Worm (Caenorhabditis elegans): ENCODE results near the gene srlf-19.

- TF ChIP-seq ceh-39 (tag; optimal IDR thresholded peaks at IDR 0.05) (no peak), unc-39 (tag; optimal IDR thresholded peaks at IDR 0.05) (no peak), snpc-4 (tag; optimal IDR thresholded peaks at IDR 0.05) (no peak), mep-1 (tag; optimal IDR thresholded peaks at IDR 0.05) (no peak), lin-13 (tag; optimal IDR thresholded peaks at IDR 0.05) (no peak), sem-2 (GFP tag; optimal IDR thresholded peaks at IDR 0.05) (no peak), drap-1 (GFP tag; optimal IDR thresholded peaks at IDR 0.05) (no peak), lsy-2 (tag; optimal IDR thresholded peaks at IDR 0.05) (no peak), pha-4 (tag; optimal IDR thresholded peaks at IDR 0.05) (no peak), ces-1 (GFP tag; optimal IDR thresholded peaks at IDR 0.05) (no peak), zip-8 (tag; optimal IDR thresholded peaks at IDR 0.05) (no peak), nhr-76 (tag; optimal IDR thresholded peaks at IDR 0.05) (no peak), elt-3 (tag; optimal IDR thresholded peaks at IDR 0.05) (no peak), nhr-12 (tag; optimal IDR thresholded peaks at IDR 0.05) (no peak)
Observed at ce11 chrV:521517-521916, 16.2 kb downstream of the srlf-19 start, which contains the start of gene srw-107.
